Worm (Caenorhabditis elegans) whole organism, L3 larva: ENCODE results near the gene kcmf-1.

Experiments
- R02D3.7 ChIP-seq: fragments of 150-350 bp; optimal IDR thresholded peaks from 2 replicates; lab custom pipeline; 2014; ENCODE audit warnings: missing biosample characterization, missing genetic modification characterization
- ama-1 ChIP-seq: fragments of 150-350 bp; optimal IDR thresholded peaks from 2 replicates; lab custom pipeline; 2018
- ceh-9 ChIP-seq: sonication (generic microtip); optimal IDR thresholded peaks from 2 replicates; lab custom pipeline; 2018; ENCODE audit warnings: missing biosample characterization, missing genetic modification characterization
- elt-1 ChIP-seq: fragments of 150-350 bp; optimal IDR thresholded peaks from 2 replicates; lab custom pipeline; 2014; ENCODE audit warnings: missing biosample characterization, missing genetic modification characterization
- fkh-10 ChIP-seq: sonication (generic microtip); optimal IDR thresholded peaks from 2 replicates; lab custom pipeline; 2017; ENCODE audit warnings: missing biosample characterization, missing genetic modification reagents, missing genetic modification characterization
- fkh-2 ChIP-seq: fragments of 150-350 bp; optimal IDR thresholded peaks from 2 replicates; lab custom pipeline; 2014; ENCODE audit warnings: missing biosample characterization, missing genetic modification reagents, missing genetic modification characterization
- fos-1 ChIP-seq: fragments of 150-350 bp; optimal IDR thresholded peaks from 2 replicates; lab custom pipeline; 2014; ENCODE audit warnings: missing biosample characterization, missing genetic modification characterization
- lin-39 ChIP-seq: fragments of 150-350 bp; optimal IDR thresholded peaks from 2 replicates; lab custom pipeline; 2018; ENCODE audit warnings: missing biosample characterization, missing genetic modification reagents, missing genetic modification characterization
- nfya-1 ChIP-seq: sonication (generic microtip); optimal IDR thresholded peaks from 2 replicates; lab custom pipeline; 2017; ENCODE audit warnings: missing genetic modification characterization, mild to moderate bottlenecking, missing compliant biosample characterization, antibody characterized with exemption, moderate library complexity; ENCODE audit not compliant: insufficient read depth
- nhr-237 ChIP-seq: fragments of 150-350 bp; optimal IDR thresholded peaks from 2 replicates; lab custom pipeline; 2014; ENCODE audit warnings: missing biosample characterization, missing genetic modification characterization
- nhr-25 ChIP-seq: sonication (generic microtip); optimal IDR thresholded peaks from 2 replicates; lab custom pipeline; 2017; ENCODE audit warnings: missing biosample characterization, missing genetic modification characterization
- nhr-43 ChIP-seq: sonication (generic microtip); optimal IDR thresholded peaks from 2 replicates; lab custom pipeline; 2016; ENCODE audit warnings: mild to moderate bottlenecking, missing genetic modification characterization, missing compliant biosample characterization; ENCODE audit not compliant: poor library complexity, severe bottlenecking

- TF ChIP-seq fos-1 (no peak), lin-39 (tag; lab: Kevin White, UChicago) (no peak), ceh-9 (no peak), nfya-1 (tag; lab: Kevin White, UChicago) (no peak), nhr-25 (tag; lab: Kevin White, UChicago) (no peak), nhr-43 (tag; lab: Kevin White, UChicago) (no peak), elt-1 (tag; lab: Kevin White, UChicago) (no peak), fkh-10 (GFP tag; lab: Kevin White, UChicago) (no peak), ama-1 (lab: Kevin White, UChicago) (no peak), R02D3.7 (no peak), fkh-2 (tag; lab: Kevin White, UChicago) (no peak), nhr-237 (no peak)
Measured at ce11 chrIII:7857142-7857541, 27.9 kb downstream of the kcmf-1 start, which contains the start of gene tag-307.
